Fruit fly (Drosophila melanogaster) whole organism, adult: ENCODE measurements around the gene Jhbp14.

Source experiments
- CG11617 ChIP-seq: fragments of 200-800 bp; sonication (Bioruptor generic); optimal IDR thresholded peaks from 2 replicates; lab custom pipeline; 2017; ENCODE audit warnings: mild to moderate bottlenecking, missing biosample characterization, missing genetic modification reagents, missing genetic modification characterization
- CG12768 ChIP-seq: fragments of 200-800 bp; sonication (Bioruptor generic); optimal IDR thresholded peaks from 2 replicates; lab custom pipeline; 2017; ENCODE audit warnings: missing biosample characterization, missing genetic modification characterization, mild to moderate bottlenecking, moderate library complexity, missing genetic modification reagents
- CG14711 ChIP-seq: fragments of 200-800 bp; sonication (Bioruptor generic); optimal IDR thresholded peaks from 2 replicates; lab custom pipeline; 2018; ENCODE audit warnings: missing biosample characterization, mild to moderate bottlenecking, missing genetic modification characterization, moderate library complexity
- CG1620 ChIP-seq: fragments of 200-800 bp; sonication (Bioruptor generic); optimal IDR thresholded peaks from 2 replicates; lab custom pipeline; 2016; ENCODE audit warnings: missing biosample characterization, missing genetic modification characterization
- CG33017 ChIP-seq: fragments of 200-800 bp; sonication (Bioruptor generic); optimal IDR thresholded peaks from 2 replicates; lab custom pipeline; 2018; ENCODE audit warnings: missing biosample characterization, mild to moderate bottlenecking, missing genetic modification characterization, moderate library complexity
- CG5204 ChIP-seq: fragments of 200-800 bp; sonication (Bioruptor generic); optimal IDR thresholded peaks from 2 replicates; lab custom pipeline; 2016; ENCODE audit warnings: missing biosample characterization, missing genetic modification characterization
- CG7045 ChIP-seq: fragments of 200-800 bp; sonication (Bioruptor generic); optimal IDR thresholded peaks from 2 replicates; lab custom pipeline; 2017; ENCODE audit warnings: missing biosample characterization, mild to moderate bottlenecking, missing genetic modification characterization
- CG7101 ChIP-seq: fragments of 200-800 bp; sonication (Bioruptor generic); optimal IDR thresholded peaks from 2 replicates; lab custom pipeline; 2018; ENCODE audit warnings: missing biosample characterization, mild to moderate bottlenecking, missing genetic modification characterization, moderate library complexity
- Clk ChIP-seq: fragments of 200-800 bp; sonication (Bioruptor generic); optimal IDR thresholded peaks from 2 replicates; lab custom pipeline; 2017; ENCODE audit warnings: missing biosample characterization, missing genetic modification characterization
- Crg-1 ChIP-seq: fragments of 200-800 bp; sonication (Bioruptor generic); optimal IDR thresholded peaks from 2 replicates; lab custom pipeline; 2016; ENCODE audit warnings: missing biosample characterization, missing genetic modification characterization
- Hr96 ChIP-seq: fragments of 200-800 bp; sonication (Bioruptor generic); optimal IDR thresholded peaks from 2 replicates; lab custom pipeline; 2016; ENCODE audit warnings: missing biosample characterization, missing genetic modification characterization
- Mnt ChIP-seq: fragments of 200-800 bp; sonication (Bioruptor generic); optimal IDR thresholded peaks from 2 replicates; lab custom pipeline; 2016; ENCODE audit warnings: missing biosample characterization, mild to moderate bottlenecking, missing genetic modification characterization
- bab1 ChIP-seq: fragments of 200-800 bp; sonication (Bioruptor generic); optimal IDR thresholded peaks from 3 replicates; lab custom pipeline; 2019; ENCODE audit warnings: missing biosample characterization, mild to moderate bottlenecking, missing genetic modification characterization, moderate library complexity
- cic ChIP-seq: fragments of 200-800 bp; sonication (Bioruptor generic); optimal IDR thresholded peaks from 2 replicates; lab custom pipeline; 2017; ENCODE audit warnings: missing biosample characterization, mild to moderate bottlenecking, missing genetic modification characterization, moderate library complexity
- cnc ChIP-seq, 2 experiments: fragments of >200 bp; optimal IDR thresholded peaks; 2 replicates each; lab custom pipeline; 2017
- kay ChIP-seq: fragments of 200-800 bp; sonication (Bioruptor generic); peaks from one replicate; lab custom pipeline; 2016; ENCODE audit warnings: missing biosample characterization, missing genetic modification characterization, borderline replicate concordance
- ovo ChIP-seq: fragments of 200-800 bp; sonication (Bioruptor generic); optimal IDR thresholded peaks from 2 replicates; lab custom pipeline; 2016; ENCODE audit warnings: missing biosample characterization, missing genetic modification characterization
- pad ChIP-seq: fragments of 200-800 bp; sonication (Bioruptor generic); optimal IDR thresholded peaks from 3 replicates; lab custom pipeline; 2017; ENCODE audit warnings: missing biosample characterization, missing genetic modification characterization, mild to moderate bottlenecking, moderate library complexity, missing genetic modification reagents
- tj ChIP-seq: fragments of 200-800 bp; sonication (Bioruptor generic); optimal IDR thresholded peaks from 3 replicates; lab custom pipeline; 2017; ENCODE audit warnings: missing biosample characterization, mild to moderate bottlenecking, missing genetic modification characterization, moderate library complexity
- toe ChIP-seq: fragments of 200-800 bp; sonication (Bioruptor generic); optimal IDR thresholded peaks from 2 replicates; lab custom pipeline; 2016; ENCODE audit warnings: missing biosample characterization, missing genetic modification characterization

The Jhbp14 gene

DNA sequence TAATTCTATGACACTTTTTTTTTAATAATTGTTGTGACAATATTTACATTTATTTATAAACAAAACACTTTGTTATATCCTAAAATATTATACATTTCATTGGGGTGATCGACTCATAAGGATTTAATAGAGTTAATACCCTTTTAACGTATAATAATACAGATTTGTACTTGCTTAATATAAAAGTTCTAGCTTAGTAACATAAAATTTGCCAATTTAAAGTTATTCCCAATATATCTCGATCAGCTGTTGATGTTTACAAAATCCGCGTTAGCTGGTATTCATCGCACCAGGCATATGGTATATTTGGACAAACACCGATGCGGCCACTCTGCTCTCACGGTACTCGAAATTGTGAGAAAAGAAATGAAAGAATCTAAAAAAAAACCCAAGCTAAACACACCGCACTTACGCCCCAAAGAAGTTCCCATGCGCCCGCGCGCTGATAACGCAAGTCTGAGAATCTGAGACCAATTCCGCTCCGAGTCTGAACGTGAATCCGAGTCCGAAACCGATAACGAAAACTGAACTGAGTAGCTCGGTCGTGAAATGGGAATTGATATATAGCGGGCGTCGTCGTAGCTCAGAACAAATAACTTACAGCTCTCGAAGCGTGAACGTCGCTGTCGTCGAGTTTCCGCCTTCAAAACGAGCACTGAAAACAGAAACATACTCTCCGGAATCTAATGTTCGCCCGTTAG, 32.7 kb upstream of the Jhbp14 start, which contains the start of gene Pect:
Pect (plus strand) TSS at position 326 of the 701 bp plus-strand sequence.
- peak; percentile 35 for TF ChIP-seq Crg-1
- TF ChIP-seq cnc (optimal IDR thresholded peaks at IDR 0.05; lab: Kevin White, UChicago) = no peak
- peak; percentile 44 for TF ChIP-seq tj
- no peak for TF ChIP-seq ovo (GFP tag; lab: Kevin White, UChicago)
- TF ChIP-seq CG33017 = peak; percentile 74
- peak; percentile 81 for TF ChIP-seq CG7101 (tag; lab: Kevin White, UChicago)
- peak; percentile 37 for TF ChIP-seq CG11617
- no peak for TF ChIP-seq CG14711 (tag; lab: Kevin White, UChicago)
- peak; percentile 93 for TF ChIP-seq cic (GFP tag; lab: Kevin White, UChicago)
- peak; percentile 93 for TF ChIP-seq Mnt (GFP tag; lab: Kevin White, UChicago)
- TF ChIP-seq toe (GFP tag; lab: Kevin White, UChicago) = no peak
- peak; percentile 43 for TF ChIP-seq CG12768 (GFP tag; lab: Kevin White, UChicago)
- TF ChIP-seq bab1 (GFP tag; lab: Kevin White, UChicago) = peak; percentile 12
- TF ChIP-seq CG1620 (GFP tag; lab: Kevin White, UChicago) = peak; percentile 37

DNA sequence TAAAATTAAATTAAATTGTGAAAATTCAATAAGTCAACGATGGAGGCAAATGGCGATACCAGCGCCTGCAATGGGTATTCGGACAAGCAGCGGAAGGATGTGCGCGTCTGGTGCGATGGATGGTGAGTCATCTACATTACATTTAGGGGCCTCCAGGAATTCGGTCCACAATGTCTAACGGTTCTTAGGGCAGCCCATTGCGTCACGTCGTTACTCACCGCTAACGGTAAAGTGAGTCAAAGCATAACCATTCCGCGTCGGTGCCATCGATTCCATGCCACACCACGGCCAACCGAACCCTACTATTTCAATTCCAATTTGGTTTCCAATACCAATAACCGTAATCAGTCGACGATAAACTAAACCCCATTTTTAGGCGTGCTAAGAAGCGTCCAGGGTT, 32.1 kb upstream of the Jhbp14 start:
- TF ChIP-seq ovo (GFP tag; lab: Kevin White, UChicago) (peak; percentile 70), Mnt (GFP tag; lab: Kevin White, UChicago) (no peak)

DNA sequence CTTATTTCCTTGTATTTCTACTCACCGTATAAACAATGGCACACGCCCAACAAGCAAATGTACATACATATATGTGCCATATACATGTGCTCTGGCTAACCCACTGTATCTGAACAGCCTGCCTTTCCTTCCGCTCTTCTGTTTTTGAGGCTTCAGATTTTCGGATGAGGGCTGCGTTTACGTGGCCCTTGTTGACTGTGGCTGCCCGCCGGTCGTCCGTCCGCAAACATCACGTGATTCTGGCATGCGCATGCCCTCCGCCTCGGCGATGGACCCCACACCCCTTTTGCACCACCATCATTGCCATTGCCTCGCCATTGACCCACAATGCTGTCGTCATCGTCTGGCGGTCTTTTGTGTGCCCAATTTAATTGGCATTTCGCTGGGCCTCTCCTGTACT, 31.0 kb upstream of the Jhbp14 start:
- peak; percentile 72 for TF ChIP-seq Mnt (GFP tag; lab: Kevin White, UChicago)
- TF ChIP-seq CG1620 (GFP tag; lab: Kevin White, UChicago) = peak; percentile 40
- no peak for TF ChIP-seq kay (GFP tag; lab: Kevin White, UChicago)
- TF ChIP-seq CG5204 (GFP tag; lab: Kevin White, UChicago) = no peak
- no peak for TF ChIP-seq toe (GFP tag; lab: Kevin White, UChicago)
- TF ChIP-seq pad (GFP tag; lab: Kevin White, UChicago) = peak; percentile 22
- no peak for TF ChIP-seq Clk (GFP tag; lab: Kevin White, UChicago)
- peak; percentile 48 for TF ChIP-seq tj
- TF ChIP-seq cic (GFP tag; lab: Kevin White, UChicago) = peak; percentile 54
- no peak for TF ChIP-seq Hr96
- TF ChIP-seq ovo (GFP tag; lab: Kevin White, UChicago) = no peak
- peak; percentile 36 for TF ChIP-seq CG14711 (tag; lab: Kevin White, UChicago)
- no peak for TF ChIP-seq cnc (optimal IDR thresholded peaks at IDR 0.05; lab: Kevin White, UChicago)
- TF ChIP-seq CG7101 (tag; lab: Kevin White, UChicago) = no peak
- TF ChIP-seq CG12768 (GFP tag; lab: Kevin White, UChicago) = peak; percentile 64
- peak; percentile 57 for TF ChIP-seq CG7045
- TF ChIP-seq bab1 (GFP tag; lab: Kevin White, UChicago) = no peak
- TF ChIP-seq CG11617 = peak; percentile 15
- peak; percentile 31 for TF ChIP-seq Crg-1
- peak; percentile 30 for TF ChIP-seq CG33017

DNA sequence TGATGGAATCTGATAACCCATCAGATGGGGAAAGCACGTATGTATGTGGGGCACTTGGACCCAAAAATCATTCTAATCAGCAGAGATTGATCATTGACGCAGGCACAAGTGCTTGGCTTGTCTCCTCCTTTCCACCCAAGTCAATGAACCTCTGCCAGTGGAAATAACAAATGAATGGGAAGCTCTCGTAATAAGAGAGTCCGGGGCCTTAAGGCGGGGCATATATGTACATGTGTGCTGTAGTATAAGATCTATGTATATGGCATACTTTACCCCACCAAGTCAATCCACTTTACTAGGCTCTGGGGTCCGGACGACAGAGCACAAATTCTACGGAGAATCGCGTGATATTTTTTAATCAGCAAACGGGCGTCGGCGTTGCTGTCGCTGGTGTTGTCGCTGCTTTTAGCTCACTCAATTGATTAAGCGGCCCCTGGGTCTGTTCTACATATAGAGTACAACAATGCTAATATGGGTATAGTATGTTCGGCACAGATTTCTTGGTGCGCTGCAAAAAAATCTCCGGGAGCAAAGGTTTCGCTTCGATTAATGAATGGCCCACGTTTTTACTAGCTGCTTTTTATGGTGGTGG, 30.1 kb upstream of the Jhbp14 start:
- TF ChIP-seq cic (GFP tag; lab: Kevin White, UChicago) (peak; percentile 99), tj (peak; percentile 30), CG5204 (GFP tag; lab: Kevin White, UChicago) (no peak), Clk (GFP tag; lab: Kevin White, UChicago) (no peak), CG7101 (tag; lab: Kevin White, UChicago) (peak; percentile 51), CG7045 (peak; percentile 79), CG1620 (GFP tag; lab: Kevin White, UChicago) (peak; percentile 41), bab1 (GFP tag; lab: Kevin White, UChicago) (peak; percentile 23), kay (GFP tag; lab: Kevin White, UChicago) (no peak), Crg-1 (peak; percentile 40), CG14711 (tag; lab: Kevin White, UChicago) (peak; percentile 43), ovo (GFP tag; lab: Kevin White, UChicago) (no peak), Mnt (GFP tag; lab: Kevin White, UChicago) (peak; percentile 63), cnc (optimal IDR thresholded peaks at IDR 0.05; lab: Kevin White, UChicago) (no peak), CG33017 (peak; percentile 78), CG11617 (peak; percentile 22), Hr96 (no peak), CG12768 (GFP tag; lab: Kevin White, UChicago) (peak; percentile 93), toe (GFP tag; lab: Kevin White, UChicago) (peak; percentile 1), pad (GFP tag; lab: Kevin White, UChicago) (peak; percentile 72)

DNA sequence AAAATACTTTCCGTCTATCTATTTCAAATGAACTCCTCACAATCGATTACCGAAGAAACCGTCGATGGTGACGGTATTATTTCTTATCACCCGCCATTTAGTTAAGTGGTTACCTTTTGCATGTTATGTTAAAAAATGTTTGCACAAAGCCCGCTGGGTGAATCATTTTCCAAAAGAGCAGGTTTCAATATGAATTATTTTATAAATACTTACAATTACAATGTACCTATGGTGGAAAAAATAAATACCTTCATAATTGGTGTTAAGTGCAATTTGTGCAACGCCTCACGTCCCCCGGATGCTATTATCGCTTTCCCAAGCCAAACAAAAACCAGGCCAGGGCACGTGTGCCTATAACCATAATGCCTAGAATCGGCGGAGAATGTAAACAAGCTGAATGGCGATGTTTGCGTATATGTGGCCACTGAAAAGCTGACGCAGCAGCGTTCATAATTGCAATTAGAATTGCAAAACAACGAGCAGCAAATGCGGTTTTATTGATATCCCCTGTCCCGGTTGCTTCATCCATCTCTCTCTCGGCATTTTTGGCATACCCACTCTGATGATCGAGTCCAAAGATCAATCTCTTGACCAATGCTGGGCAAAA, 29.3 kb upstream of the Jhbp14 start:
- TF ChIP-seq Clk (GFP tag; lab: Kevin White, UChicago) (no peak), CG7101 (tag; lab: Kevin White, UChicago) (peak; percentile 23), Mnt (GFP tag; lab: Kevin White, UChicago) (peak; percentile 79), CG1620 (GFP tag; lab: Kevin White, UChicago) (no peak), bab1 (GFP tag; lab: Kevin White, UChicago) (no peak), CG12768 (GFP tag; lab: Kevin White, UChicago) (peak; percentile 9), Crg-1 (no peak), CG33017 (no peak), kay (GFP tag; lab: Kevin White, UChicago) (peak; percentile 98), CG7045 (peak; percentile 45), cic (GFP tag; lab: Kevin White, UChicago) (peak; percentile 64), toe (GFP tag; lab: Kevin White, UChicago) (no peak), pad (GFP tag; lab: Kevin White, UChicago) (no peak), cnc (optimal IDR thresholded peaks at IDR 0.05; lab: Kevin White, UChicago) (no peak), CG14711 (tag; lab: Kevin White, UChicago) (no peak), Hr96 (no peak), ovo (GFP tag; lab: Kevin White, UChicago) (peak; percentile 39), CG5204 (GFP tag; lab: Kevin White, UChicago) (no peak), tj (peak; percentile 91), CG11617 (no peak)
